Worm (Caenorhabditis elegans) whole organism, L1 larva: ENCODE data around the gene ehbp-1.
A peak's percentile ranks its signal among the peaks of the same experiment; 100 is the strongest.

Experiments
- C16A3.4 ChIP-seq: fragments of 150-350 bp; optimal IDR thresholded peaks from 2 replicates; lab custom pipeline; 2014; ENCODE audit warnings: missing biosample characterization, missing genetic modification characterization
- aha-1 ChIP-seq: fragments of 150-350 bp; optimal IDR thresholded peaks from 2 replicates; lab custom pipeline; 2014; ENCODE audit warnings: missing biosample characterization, missing genetic modification characterization
- aly-2 ChIP-seq: fragments of 150-350 bp; optimal IDR thresholded peaks from 2 replicates; lab custom pipeline; 2014; ENCODE audit warnings: missing biosample characterization, missing genetic modification characterization
- ama-1 ChIP-seq: fragments of 150-350 bp; optimal IDR thresholded peaks from 2 replicates; lab custom pipeline; 2014
- blmp-1 ChIP-seq: fragments of 150-350 bp; optimal IDR thresholded peaks from 2 replicates; lab custom pipeline; 2014; ENCODE audit warnings: missing biosample characterization, missing genetic modification characterization
- ceh-63 ChIP-seq: fragments of 200-800 bp; sonication (Bioruptor generic); optimal IDR thresholded peaks from 2 replicates; lab custom pipeline; 2018; ENCODE audit warnings: mild to moderate bottlenecking, missing genetic modification characterization, missing compliant biosample characterization
- ceh-82 ChIP-seq, 3 experiments: fragments of 150-350 bp in 1 of 3; sonication (generic microtip) in 2 of 3; optimal IDR thresholded peaks; 2 replicates each; lab custom pipeline; 2014 to 2017; ENCODE audit warnings: missing biosample characterization in 3 of 3, missing genetic modification characterization in 3 of 3
- ceh-90 ChIP-seq: sonication (generic microtip); optimal IDR thresholded peaks from 2 replicates; lab custom pipeline; 2016; ENCODE audit warnings: missing genetic modification characterization, missing compliant biosample characterization
- ces-1 ChIP-seq: fragments of 150-350 bp; optimal IDR thresholded peaks from 2 replicates; lab custom pipeline; 2014; ENCODE audit warnings: missing biosample characterization, missing genetic modification reagents, missing genetic modification characterization
- efl-1 ChIP-seq, 4 experiments: fragments of 150-350 bp; optimal IDR thresholded peaks in 3 of 4; peaks in 1 of 4; 1 replicate in 1 of 4; 2 replicates in 3 of 4; lab custom pipeline; 2014; ENCODE audit warnings: missing biosample characterization in 2 of 4, missing genetic modification characterization in 2 of 4, missing genetic modification reagents in 2 of 4
- elt-2 ChIP-seq: sonication (generic microtip); optimal IDR thresholded peaks from 2 replicates; lab custom pipeline; 2016; ENCODE audit warnings: missing genetic modification characterization, mild to moderate bottlenecking, inconsistent platforms, missing compliant biosample characterization, missing genetic modification reagents
- elt-3 ChIP-seq, 6 experiments: fragments of 150-350 bp in 1 of 6; sonication (generic microtip); optimal IDR thresholded peaks; 2 replicates each; lab custom pipeline; 2017 to 2018; ENCODE audit warnings: missing biosample characterization in 6 of 6, missing genetic modification characterization in 6 of 6, inconsistent platforms in 1 of 6
- fkh-10 ChIP-seq: sonication (generic microtip); optimal IDR thresholded peaks from 2 replicates; lab custom pipeline; 2017; ENCODE audit warnings: missing biosample characterization, missing genetic modification reagents, missing genetic modification characterization
- fkh-8 ChIP-seq: sonication (generic microtip); optimal IDR thresholded peaks from 2 replicates; lab custom pipeline; 2016; ENCODE audit warnings: mild to moderate bottlenecking, missing genetic modification characterization, missing compliant biosample characterization
- hlh-17 ChIP-seq: fragments of 200-800 bp; sonication (Bioruptor generic); optimal IDR thresholded peaks from 2 replicates; lab custom pipeline; 2018; ENCODE audit warnings: missing genetic modification characterization, mild to moderate bottlenecking, missing compliant biosample characterization, moderate library complexity, borderline replicate concordance
- isw-1 ChIP-seq: fragments of 200-800 bp; sonication (Bioruptor generic); IDR thresholded peaks from 2 replicates; pipeline ENCODE4 v1.3.6; 2022; ENCODE audit warnings: missing genetic modification characterization, missing compliant biosample characterization
- lin-13 ChIP-seq: fragments of 150-350 bp; optimal IDR thresholded peaks from 2 replicates; lab custom pipeline; 2014; ENCODE audit warnings: missing biosample characterization, missing genetic modification reagents, missing genetic modification characterization
- lin-14 ChIP-seq: fragments of 200-800 bp; sonication (Bioruptor generic); optimal IDR thresholded peaks from 2 replicates; lab custom pipeline; 2018; ENCODE audit warnings: mild to moderate bottlenecking, missing genetic modification characterization, moderate library complexity, missing compliant biosample characterization
- lin-39 ChIP-seq: fragments of 150-350 bp; optimal IDR thresholded peaks from 2 replicates; lab custom pipeline; 2014; ENCODE audit warnings: missing biosample characterization, missing genetic modification reagents, missing genetic modification characterization
- lsy-2 ChIP-seq, 2 experiments: fragments of 150-350 bp; optimal IDR thresholded peaks; 2 replicates each; lab custom pipeline; 2014; ENCODE audit warnings: missing biosample characterization in 2 of 2, missing genetic modification characterization in 2 of 2
- mef-2 ChIP-seq: fragments of 150-350 bp; optimal IDR thresholded peaks from 2 replicates; lab custom pipeline; 2014; ENCODE audit warnings: missing biosample characterization, missing genetic modification characterization
- mep-1 ChIP-seq: fragments of 150-350 bp; optimal IDR thresholded peaks from 2 replicates; lab custom pipeline; 2014; ENCODE audit warnings: missing biosample characterization, missing genetic modification characterization
- nhr-12 ChIP-seq: sonication (generic microtip); optimal IDR thresholded peaks from 2 replicates; lab custom pipeline; 2017; ENCODE audit warnings: missing biosample characterization, missing genetic modification characterization
- nhr-20 ChIP-seq: sonication (generic microtip); optimal IDR thresholded peaks from 2 replicates; lab custom pipeline; 2016; ENCODE audit warnings: mild to moderate bottlenecking, missing genetic modification characterization, missing compliant biosample characterization
- nhr-28 ChIP-seq: fragments of 150-350 bp; optimal IDR thresholded peaks from 2 replicates; lab custom pipeline; 2014; ENCODE audit warnings: missing biosample characterization, missing genetic modification characterization
- nhr-47 ChIP-seq: sonication (generic microtip); optimal IDR thresholded peaks from 2 replicates; lab custom pipeline; 2016; ENCODE audit warnings: mild to moderate bottlenecking, missing genetic modification characterization, moderate library complexity, missing compliant biosample characterization
- nhr-71 ChIP-seq: sonication (generic microtip); optimal IDR thresholded peaks from 2 replicates; lab custom pipeline; 2016; ENCODE audit warnings: mild to moderate bottlenecking, missing genetic modification characterization, moderate library complexity, missing compliant biosample characterization
- nhr-84 ChIP-seq: sonication (generic microtip); optimal IDR thresholded peaks from 2 replicates; lab custom pipeline; 2017; ENCODE audit warnings: missing biosample characterization, missing genetic modification characterization
- nhr-85 ChIP-seq: sonication (generic microtip); peaks from one replicate; lab custom pipeline; 2016; ENCODE audit warnings: missing genetic modification characterization, inconsistent platforms, missing compliant biosample characterization
- nhr-90 ChIP-seq: sonication (generic microtip); optimal IDR thresholded peaks from 2 replicates; lab custom pipeline; 2016; ENCODE audit warnings: mild to moderate bottlenecking, missing genetic modification characterization, missing compliant biosample characterization; ENCODE audit not compliant: poor library complexity
- pax-3 ChIP-seq: fragments of 200-800 bp; sonication (Bioruptor generic); optimal IDR thresholded peaks from 2 replicates; lab custom pipeline; 2018; ENCODE audit warnings: mild to moderate bottlenecking, missing genetic modification characterization, moderate library complexity, missing compliant biosample characterization
- rnt-1 ChIP-seq: sonication (generic microtip); optimal IDR thresholded peaks from 2 replicates; lab custom pipeline; 2016; ENCODE audit warnings: mild to moderate bottlenecking, missing genetic modification characterization, moderate library complexity, missing compliant biosample characterization
- skn-1 ChIP-seq: fragments of 150-350 bp; optimal IDR thresholded peaks from 2 replicates; lab custom pipeline; 2014; ENCODE audit warnings: missing biosample characterization, missing genetic modification characterization
- sptf-1 ChIP-seq: fragments of 150-350 bp; optimal IDR thresholded peaks from 2 replicates; lab custom pipeline; 2014; ENCODE audit warnings: missing biosample characterization, missing genetic modification characterization
- swsn-7 ChIP-seq: sonication (generic microtip); optimal IDR thresholded peaks from 2 replicates; lab custom pipeline; 2016; ENCODE audit warnings: missing genetic modification characterization, missing compliant biosample characterization
- tbx-2 ChIP-seq: sonication (generic microtip); optimal IDR thresholded peaks from 2 replicates; lab custom pipeline; 2016; ENCODE audit warnings: missing genetic modification characterization, missing compliant biosample characterization
- tlp-1 ChIP-seq: fragments of 150-350 bp; optimal IDR thresholded peaks from 2 replicates; lab custom pipeline; 2014; ENCODE audit warnings: missing biosample characterization, missing genetic modification characterization
- unc-130 ChIP-seq: fragments of 150-350 bp; optimal IDR thresholded peaks from 2 replicates; lab custom pipeline; 2017; ENCODE audit warnings: missing biosample characterization, missing genetic modification characterization, inconsistent platforms
- unc-30 ChIP-seq: sonication (generic microtip); optimal IDR thresholded peaks from 2 replicates; lab custom pipeline; 2017; ENCODE audit warnings: missing biosample characterization, missing genetic modification characterization
- unc-62 ChIP-seq: fragments of 150-350 bp; optimal IDR thresholded peaks from 2 replicates; lab custom pipeline; 2014; ENCODE audit warnings: missing biosample characterization, missing genetic modification reagents, missing genetic modification characterization
- vab-15 ChIP-seq: sonication (generic microtip); optimal IDR thresholded peaks from 2 replicates; lab custom pipeline; 2017; ENCODE audit warnings: missing genotype, mild to moderate bottlenecking, missing genetic modification characterization, missing compliant biosample characterization
- zag-1 ChIP-seq: fragments of 150-350 bp; optimal IDR thresholded peaks from 2 replicates; lab custom pipeline; 2014; ENCODE audit warnings: missing biosample characterization, missing genetic modification characterization
- zip-4 ChIP-seq: fragments of 200-800 bp; sonication (Bioruptor generic); optimal IDR thresholded peaks from 2 replicates; lab custom pipeline; 2018; ENCODE audit warnings: mild to moderate bottlenecking, missing genetic modification characterization, moderate library complexity, missing compliant biosample characterization

Gene ehbp-1

ce11 chrV:9570197-9570596, 19.8 kb downstream of the ehbp-1 start, which contains the start of gene F25B3.5:
TSS of gene F25B3.5 (minus strand) at chrV:9570297.
- no peak for TF ChIP-seq elt-3 (tag; optimal IDR thresholded peaks at IDR 0.05; lab: Kevin White, UChicago)
- TF ChIP-seq unc-30 = no peak
- peak; percentile 41 for TF ChIP-seq elt-2 (tag; lab: Kevin White, UChicago)

- TF ChIP-seq rnt-1 (tag; lab: Kevin White, UChicago) = no peak
- TF ChIP-seq elt-2 (tag; lab: Kevin White, UChicago) = peak; percentile 68
These were observed 20.6 kb downstream of the ehbp-1 start for ce11 chrV:9571056-9571455.

ce11 chrV:9571673-9572072, 21.2 kb downstream of the ehbp-1 start:
- TF ChIP-seq blmp-1 (tag; lab: Kevin White, UChicago) (peak; percentile 30), aha-1 (no peak)

- TF ChIP-seq zip-4 (GFP tag; lab: Kevin White, UChicago) (no peak), tbx-2 (no peak), C16A3.4 (tag; lab: Kevin White, UChicago) (no peak)
These were observed 26.5 kb downstream of the ehbp-1 start, which contains the start of gene F25B3.2 for ce11 chrV:9576991-9577390. TSS of gene F25B3.2 (plus strand) at chrV:9577291.

DNA sequence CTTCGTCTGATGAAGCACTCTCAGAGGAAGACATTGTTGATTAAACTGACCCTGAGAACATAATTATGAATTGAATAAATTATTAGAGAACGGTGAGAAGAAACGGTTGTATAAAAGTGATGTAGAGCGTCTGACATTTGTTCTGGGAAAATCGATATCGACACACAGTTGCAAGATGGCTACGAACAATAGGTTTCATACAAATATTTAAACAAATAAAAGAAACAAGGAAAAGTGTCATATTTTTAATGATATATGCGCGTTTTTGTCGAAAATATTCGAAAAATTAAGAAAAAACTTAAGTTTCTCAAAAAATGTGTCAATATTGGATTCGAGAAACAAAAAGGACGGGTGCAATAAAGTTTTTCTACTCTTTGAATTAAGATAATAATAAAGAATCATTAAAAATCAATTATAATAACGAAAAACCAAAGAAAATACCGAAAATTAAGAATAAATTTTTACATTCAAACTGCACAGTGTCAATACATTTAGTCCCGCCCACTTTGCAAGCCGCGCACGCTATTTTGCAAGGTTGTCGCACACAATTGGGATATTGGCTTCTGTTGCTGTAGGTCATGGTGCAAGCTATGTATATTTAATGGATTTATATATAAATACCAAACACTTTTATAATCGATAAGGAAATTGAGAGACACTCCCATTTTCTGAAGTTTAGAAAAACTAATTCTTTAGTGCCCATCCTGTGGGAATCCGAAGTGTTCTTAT, 32.3 kb downstream of the ehbp-1 start, which contains the start of gene rtfo-1:
Gene rtfo-1, minus strand, starts transcription at position 51 of the 729 bp plus-strand sequence.
- TF ChIP-seq fkh-10 (no peak), nhr-12 (tag; lab: Kevin White, UChicago) (no peak), ceh-82 (tag; optimal IDR thresholded peaks at IDR 0.05; lab: Kevin White, UChicago) (peak; percentile 7 to 36 (median 35)), unc-130 (peak; percentile 44), skn-1 (tag; lab: Kevin White, UChicago) (peak; percentile 58), nhr-85 (tag; lab: Kevin White, UChicago) (peak; percentile 75), tlp-1 (tag; lab: Kevin White, UChicago) (no peak), ceh-63 (GFP tag; lab: Kevin White, UChicago) (no peak), lsy-2 (tag; optimal IDR thresholded peaks at IDR 0.05; lab: Kevin White, UChicago) (peak; percentile 36 to 41), ces-1 (GFP tag; lab: Kevin White, UChicago) (no peak), efl-1 (optimal IDR thresholded peaks at IDR 0.05; lab: Kevin White, UChicago) (peak; percentile 37 to 51), efl-1 (GFP tag; optimal IDR thresholded peaks at IDR 0.05 in 1 of 2; lab: Kevin White, UChicago) (peak; percentile 17 to 96), aly-2 (tag; lab: Kevin White, UChicago) (no peak), fkh-8 (tag; lab: Kevin White, UChicago) (no peak), nhr-28 (tag; lab: Kevin White, UChicago) (no peak), lin-39 (tag; lab: Kevin White, UChicago) (no peak), nhr-47 (tag; lab: Kevin White, UChicago) (peak; percentile 58), vab-15 (tag; lab: Kevin White, UChicago) (no peak), nhr-71 (tag; lab: Kevin White, UChicago) (peak; percentile 58), ceh-90 (tag; lab: Kevin White, UChicago) (no peak), lin-14 (GFP tag; lab: Kevin White, UChicago) (peak; percentile 41), unc-62 (GFP tag; lab: Kevin White, UChicago) (no peak), nhr-90 (tag; lab: Kevin White, UChicago) (peak; percentile 69), nhr-20 (tag; lab: Kevin White, UChicago) (peak; percentile 45), mep-1 (tag; lab: Kevin White, UChicago) (peak; percentile 46), elt-2 (tag; lab: Kevin White, UChicago) (peak; percentile 22), swsn-7 (tag; lab: Kevin White, UChicago) (peak; percentile 56), blmp-1 (tag; lab: Kevin White, UChicago) (peak; percentile 28), lin-13 (peak; percentile 38), zip-4 (GFP tag; lab: Kevin White, UChicago) (peak; percentile 16), unc-30 (no peak), mef-2 (tag; lab: Kevin White, UChicago) (no peak), isw-1 (GFP tag; lab: Robert Waterston, UW) (no peak), pax-3 (tag; lab: Kevin White, UChicago) (no peak), hlh-17 (GFP tag; lab: Kevin White, UChicago) (no peak), zag-1 (tag; lab: Kevin White, UChicago) (no peak), sptf-1 (no peak), ama-1 (lab: Kevin White, UChicago) (no peak), nhr-84 (tag; lab: Kevin White, UChicago) (no peak)
